Worm (Caenorhabditis elegans) whole organism, L4/young adult: ENCODE results near the gene F49F1.7.
A peak's percentile ranks its signal among the peaks of the same experiment; 100 is the strongest.

Experiments used
- W03F9.2 ChIP-seq: fragments of 150-350 bp; optimal IDR thresholded peaks from 2 replicates; lab custom pipeline; 2014; ENCODE audit warnings: missing biosample characterization, missing genetic modification characterization
- dao-5 ChIP-seq: sonication (generic microtip); optimal IDR thresholded peaks from 2 replicates; lab custom pipeline; 2016; ENCODE audit warnings: missing genotype, missing genetic modification characterization, moderate library complexity, missing compliant biosample characterization
- him-1 ChIP-seq: sonication (generic microtip); optimal IDR thresholded peaks from 2 replicates; lab custom pipeline; 2016; ENCODE audit warnings: missing genotype, missing genetic modification reagents, missing genetic modification characterization, missing compliant biosample characterization

F49F1.7 gene

DNA sequence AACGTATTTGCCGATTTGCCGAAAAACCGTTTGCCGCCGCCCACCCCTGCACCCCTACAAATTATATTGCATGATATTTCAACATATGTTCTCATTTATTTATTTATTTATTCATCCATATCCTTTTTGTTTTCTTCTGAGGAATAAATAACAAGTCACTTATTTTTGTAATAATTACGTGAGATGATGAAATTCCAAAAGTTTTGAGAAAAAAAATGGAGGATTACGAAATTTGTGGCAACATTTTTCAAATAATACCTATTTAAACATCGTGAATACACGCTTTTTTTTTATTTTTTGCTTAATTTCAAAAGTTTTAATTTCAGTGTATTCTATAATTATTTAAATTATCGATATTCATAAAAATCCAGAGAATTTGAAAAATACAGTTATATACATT lies 28.6 kb downstream of the F49F1.7 start:
- no peak for TF ChIP-seq W03F9.2 (tag; lab: Kevin White, UChicago)
- TF ChIP-seq him-1 = no peak
- no peak for TF ChIP-seq dao-5 (tag; lab: Kevin White, UChicago)

DNA sequence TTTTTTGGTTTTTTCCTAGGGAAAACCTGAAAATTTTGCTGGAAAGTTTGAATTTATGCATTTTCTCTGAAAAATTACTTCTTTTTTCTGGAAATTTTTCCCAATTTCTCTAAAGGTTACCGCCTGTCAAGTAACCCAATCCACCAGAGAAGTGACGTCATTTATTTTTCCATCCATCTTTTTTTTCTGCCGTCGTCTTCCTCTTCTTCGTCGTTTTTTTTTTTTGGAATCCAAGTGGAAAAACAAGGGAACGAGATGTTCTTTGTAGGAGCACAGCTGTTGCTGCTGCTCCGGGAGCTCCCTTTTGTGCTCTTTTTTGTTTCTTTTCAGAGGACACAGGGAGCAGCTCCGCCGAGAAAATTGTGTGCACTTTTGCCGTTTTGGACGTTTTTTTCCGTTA lies 31.2 kb downstream of the F49F1.7 start:
- TF ChIP-seq him-1 = no peak
- TF ChIP-seq W03F9.2 (tag; lab: Kevin White, UChicago) = no peak
- TF ChIP-seq dao-5 (tag; lab: Kevin White, UChicago) = no peak

DNA sequence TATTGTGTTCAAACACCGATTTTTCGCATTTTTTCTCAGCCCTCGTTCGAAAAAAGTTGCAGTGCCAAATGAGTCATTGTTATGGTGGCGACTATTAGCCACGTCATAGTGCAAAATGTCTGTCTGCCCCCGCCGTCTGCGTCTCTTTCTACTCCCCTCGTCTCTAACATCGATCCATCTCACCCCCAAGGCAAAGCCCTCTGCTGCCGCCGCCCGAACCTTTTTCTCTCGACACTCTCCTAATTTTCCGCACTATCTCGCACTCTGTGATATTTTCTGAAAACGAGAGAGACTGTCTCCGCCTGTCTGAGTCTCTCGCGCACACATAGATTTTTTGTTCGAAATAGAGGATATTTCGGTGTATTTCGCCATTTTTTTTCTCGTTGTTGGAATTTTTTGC lies 32.5 kb downstream of the F49F1.7 start:
- peak; percentile 11 for TF ChIP-seq him-1
- no peak for TF ChIP-seq W03F9.2 (tag; lab: Kevin White, UChicago)

DNA sequence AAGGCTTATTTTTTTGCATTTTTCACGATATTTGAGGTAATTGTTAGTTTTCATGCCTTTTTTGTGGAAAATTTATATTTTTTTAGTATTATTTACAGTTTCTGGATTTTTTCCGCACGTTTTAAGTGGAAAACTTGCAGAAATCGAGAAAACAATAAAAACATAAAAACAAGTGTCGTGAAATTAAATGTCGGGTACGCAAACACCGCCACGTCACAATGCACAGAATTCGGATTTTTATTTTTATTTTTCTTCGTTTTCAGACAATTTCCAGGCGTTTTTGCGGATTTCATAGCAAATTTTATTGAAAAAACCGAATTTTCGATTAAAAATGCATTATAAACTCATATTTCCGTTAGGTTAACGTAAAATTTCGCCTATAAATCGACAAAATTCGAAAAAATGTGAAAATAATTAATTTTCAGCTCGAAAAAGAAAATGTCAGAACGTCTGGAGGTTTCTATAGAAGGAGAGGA lies 39.7 kb downstream of the F49F1.7 start, which contains the start of gene C35B1.2:
Gene C35B1.2 (plus strand): TSS at position 426 of the 476 bp plus-strand sequence.
- no peak for TF ChIP-seq dao-5 (tag; lab: Kevin White, UChicago)
- peak; percentile 23 for TF ChIP-seq W03F9.2 (tag; lab: Kevin White, UChicago)

DNA sequence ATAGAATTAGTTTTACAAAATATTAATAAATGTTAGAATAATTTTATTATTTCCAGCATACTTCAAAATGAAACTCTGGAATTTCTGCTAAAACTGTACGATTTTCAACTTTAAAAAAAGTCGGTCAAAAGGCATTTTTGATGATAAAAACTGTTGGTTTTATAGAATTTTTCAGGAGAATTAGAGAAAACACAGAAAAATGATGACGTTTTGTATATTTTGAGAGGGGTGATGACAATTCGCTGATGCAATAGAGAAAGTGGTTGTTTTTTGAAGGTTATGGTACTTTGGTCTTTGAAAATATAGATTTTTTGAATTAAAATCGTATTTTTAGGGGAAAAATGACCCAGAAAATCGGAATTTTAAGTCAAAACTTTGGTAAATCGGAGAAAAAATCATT lies 40.5 kb downstream of the F49F1.7 start:
- TF ChIP-seq dao-5 (tag; lab: Kevin White, UChicago) (no peak), him-1 (no peak), W03F9.2 (tag; lab: Kevin White, UChicago) (peak; percentile 2)

DNA sequence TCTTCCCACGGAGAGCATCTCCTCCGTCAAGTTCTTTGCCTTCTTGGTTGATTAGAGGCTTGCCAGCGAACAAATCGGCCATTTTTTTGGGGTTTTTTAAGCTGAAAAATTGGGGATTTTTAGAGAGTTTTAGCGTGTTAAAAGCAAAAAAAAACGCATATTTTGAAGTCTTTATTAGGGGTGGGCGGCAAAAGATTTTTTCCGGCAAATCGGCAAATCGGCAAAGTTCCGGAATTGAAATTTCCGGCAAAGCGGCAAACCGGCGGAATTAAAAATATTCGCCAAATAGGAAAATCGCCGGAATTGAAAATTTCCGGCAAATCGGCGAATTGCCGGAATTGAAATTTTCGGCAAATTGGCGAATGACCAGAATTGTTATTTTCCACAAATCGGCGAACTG lies 41.4 kb downstream of the F49F1.7 start, which contains the start of gene C35B1.5:
Gene C35B1.5 (minus strand): TSS at position 101 of the 400 bp plus-strand sequence.
- TF ChIP-seq W03F9.2 (tag; lab: Kevin White, UChicago) = no peak
- no peak for TF ChIP-seq dao-5 (tag; lab: Kevin White, UChicago)
- TF ChIP-seq him-1 = no peak

- TF ChIP-seq him-1 (no peak), dao-5 (tag; lab: Kevin White, UChicago) (no peak), W03F9.2 (tag; lab: Kevin White, UChicago) (no peak)
Measured at ce11 chrIV:4083094-4083493, 42.5 kb downstream of the F49F1.7 start.

DNA sequence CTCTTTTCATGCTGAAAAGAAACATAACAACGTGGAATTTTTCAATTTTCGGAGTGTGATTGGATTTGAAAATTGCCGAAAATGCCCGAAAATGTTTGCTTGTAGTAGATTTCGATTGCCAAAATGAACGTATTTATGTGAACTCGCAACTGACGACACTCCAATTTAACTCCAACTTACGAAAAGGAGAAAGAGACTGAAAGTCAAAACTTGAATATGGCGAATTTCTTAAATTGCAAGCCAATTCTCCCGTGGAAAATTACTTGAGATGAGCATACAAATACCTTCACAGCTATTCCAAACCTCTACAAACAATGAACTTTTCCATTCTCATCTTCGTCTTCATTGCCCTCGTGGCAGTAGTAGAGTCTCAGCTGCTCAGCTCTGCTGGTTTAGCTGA lies 43.0 kb downstream of the F49F1.7 start:
- TF ChIP-seq dao-5 (tag; lab: Kevin White, UChicago) = no peak
- no peak for TF ChIP-seq W03F9.2 (tag; lab: Kevin White, UChicago)
- no peak for TF ChIP-seq him-1

ce11 chrIV:4080846-4081245 lies 44.7 kb downstream of the F49F1.7 start, which contains the start of the genes C35B1.9 and C35B1.3:
C35B1.9 (minus strand) TSS chrIV:4080946.
C35B1.3 (plus strand) TSS chrIV:4081151.
- TF ChIP-seq W03F9.2 (tag; lab: Kevin White, UChicago) (no peak), dao-5 (tag; lab: Kevin White, UChicago) (no peak), him-1 (no peak)

- TF ChIP-seq him-1 (no peak), dao-5 (tag; lab: Kevin White, UChicago) (no peak), W03F9.2 (tag; lab: Kevin White, UChicago) (no peak)
Measured at ce11 chrIV:4079514-4079913, 46.0 kb downstream of the F49F1.7 start, which contains the start of gene C35B1.4. C35B1.4 (plus strand) TSS chrIV:4079814.

- TF ChIP-seq dao-5 (tag; lab: Kevin White, UChicago) (no peak), W03F9.2 (tag; lab: Kevin White, UChicago) (no peak), him-1 (no peak)
Measured at ce11 chrIV:4078901-4079300, 46.7 kb downstream of the F49F1.7 start, which contains the start of gene C35B1.8. C35B1.8 (minus strand) TSS chrIV:4079001.

DNA sequence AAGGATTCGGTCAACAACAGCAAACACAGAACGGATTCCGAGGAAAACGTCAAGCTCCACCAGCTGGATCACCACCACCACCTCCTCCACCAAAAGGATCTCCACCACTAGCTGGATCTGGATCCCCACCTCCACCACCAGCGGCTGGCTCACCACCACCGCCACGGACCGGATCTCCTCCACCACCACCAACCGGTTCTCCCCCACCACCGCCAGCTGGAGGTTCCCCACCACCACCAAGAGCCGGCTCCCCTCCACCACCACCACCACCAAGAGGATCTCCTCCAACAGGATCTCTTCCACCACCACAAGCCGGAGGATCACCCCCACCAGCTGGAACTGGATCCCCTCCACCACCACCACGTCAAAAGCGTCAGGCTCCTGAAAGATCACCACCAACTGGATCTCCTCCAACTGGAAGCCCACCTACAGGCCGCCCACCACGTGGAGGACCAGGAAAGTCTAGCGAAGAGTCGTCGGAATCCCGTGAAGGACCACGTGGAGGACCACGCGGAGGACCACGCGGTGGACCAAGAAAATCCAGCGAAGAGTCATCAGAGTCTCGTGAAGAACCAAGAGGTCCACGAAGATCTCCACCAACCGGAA lies 48.8 kb downstream of the F49F1.7 start:
- no peak for TF ChIP-seq dao-5 (tag; lab: Kevin White, UChicago)
- no peak for TF ChIP-seq W03F9.2 (tag; lab: Kevin White, UChicago)
- no peak for TF ChIP-seq him-1

DNA sequence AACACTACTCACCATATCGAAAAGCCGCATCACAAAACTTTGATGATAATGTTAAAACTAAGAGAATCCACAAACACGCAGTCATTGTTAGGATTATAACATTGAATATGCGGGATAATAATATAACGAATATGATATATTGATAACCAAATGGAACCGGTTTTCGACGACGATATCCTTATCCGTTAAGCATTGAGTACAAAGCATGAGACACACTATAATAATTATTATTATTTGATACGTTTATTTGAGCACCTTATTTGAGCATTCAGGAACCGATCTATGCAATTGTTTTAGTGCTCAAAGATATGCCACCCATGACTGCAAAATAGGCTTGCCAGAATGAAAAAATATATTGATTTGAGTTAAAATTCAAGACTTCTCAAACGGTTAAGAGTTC lies 50.9 kb downstream of the F49F1.7 start, which contains the start of gene W03D2.9:
Gene W03D2.9 (minus strand): TSS at position 101 of the 400 bp plus-strand sequence.
- TF ChIP-seq him-1 (no peak), W03F9.2 (tag; lab: Kevin White, UChicago) (no peak), dao-5 (tag; lab: Kevin White, UChicago) (no peak)
